Worm (Caenorhabditis elegans): ENCODE data around the gene nhr-260.

ce11 chrV:1476841-1477240 is 34.6 kb downstream of the nhr-260 start:
- TF ChIP-seq ref-1 (GFP tag; conservative IDR thresholded peaks at IDR 0.05) = no peak
- no peak for TF ChIP-seq flt-1 (GFP tag; IDR thresholded peaks at IDR 0.05)
- TF ChIP-seq klf-2 (GFP tag; conservative IDR thresholded peaks at IDR 0.05) = no peak
